Worm (Caenorhabditis elegans) whole organism, L4/young adult: ENCODE measurements around the gene tpst-1.

Experiments
- dao-5 ChIP-seq: sonication (generic microtip); optimal IDR thresholded peaks from 2 replicates; lab custom pipeline; 2016; ENCODE audit warnings: missing genotype, missing genetic modification characterization, moderate library complexity, missing compliant biosample characterization
- him-1 ChIP-seq: sonication (generic microtip); optimal IDR thresholded peaks from 2 replicates; lab custom pipeline; 2016; ENCODE audit warnings: missing genotype, missing genetic modification reagents, missing genetic modification characterization, missing compliant biosample characterization

- TF ChIP-seq him-1 (tag; lab: Kevin White, UChicago) (peak; percentile 15), dao-5 (tag; lab: Kevin White, UChicago) (no peak)
These were observed 11.4 kb upstream of the tpst-1 start, which contains the start of the genes taf-7.2 and elpc-2 for ce11 chrIII:12673382-12673970.
